Worm (Caenorhabditis elegans) whole organism, mixed stage, embryonic: ENCODE results near the gene C25E10.12.

Experiments used
- bed-3 ChIP-seq: fragments of 200-800 bp; sonication (Bioruptor generic); optimal IDR thresholded peaks from 3 replicates; lab custom pipeline; 2018; ENCODE audit warnings: mild to moderate bottlenecking, missing genetic modification characterization, moderate library complexity, missing compliant biosample characterization
- nhr-237 ChIP-seq: fragments of 150-350 bp; optimal IDR thresholded peaks from 2 replicates; lab custom pipeline; 2014; ENCODE audit warnings: missing biosample characterization, missing genetic modification characterization
- nhr-76 ChIP-seq: sonication (generic microtip); optimal IDR thresholded peaks from 2 replicates; lab custom pipeline; 2017; ENCODE audit warnings: missing biosample characterization, missing genetic modification characterization
- unc-62 ChIP-seq: fragments of 150-350 bp; optimal IDR thresholded peaks from 2 replicates; lab custom pipeline; 2014; ENCODE audit warnings: missing biosample characterization, missing genetic modification reagents, missing genetic modification characterization
- ztf-11 ChIP-seq: fragments of 150-350 bp; optimal IDR thresholded peaks from 2 replicates; lab custom pipeline; 2014; ENCODE audit warnings: missing biosample characterization, missing genetic modification characterization

ce11 chrV:9079965-9080432, 17.8 kb upstream of the C25E10.12 start:
- no peak for TF ChIP-seq unc-62 (GFP tag; lab: Kevin White, UChicago)
- no peak for TF ChIP-seq bed-3 (GFP tag; lab: Kevin White, UChicago)
- no peak for TF ChIP-seq nhr-237 (tag; lab: Kevin White, UChicago)
- no peak for TF ChIP-seq ztf-11
- TF ChIP-seq nhr-76, result no peak
